Fruit fly (Drosophila melanogaster) whole organism, embryonic: ENCODE measurements around the gene Sec5.
A peak's percentile ranks its signal among the peaks of the same experiment; 100 is the strongest.

ENCODE experiments used
- Atf-2 ChIP-seq: fragments of 200-800 bp; sonication (Bioruptor generic); optimal IDR thresholded peaks from 2 replicates; lab custom pipeline; 2016; ENCODE audit warnings: missing biosample characterization, missing genetic modification characterization
- Blimp-1 ChIP-seq: fragments of 200-800 bp; sonication (Bioruptor generic); optimal IDR thresholded peaks from 3 replicates; lab custom pipeline; 2018; ENCODE audit warnings: missing biosample characterization, missing genetic modification characterization, mild to moderate bottlenecking, moderate library complexity, missing genetic modification reagents
- CG11085 ChIP-seq: fragments of 200-800 bp; sonication (Bioruptor generic); IDR thresholded peaks from 2 replicates; pipeline ENCODE4 v1.3.6; 2022; ENCODE audit warnings: missing biosample characterization, missing genetic modification characterization
- CG11398 ChIP-seq: fragments of 200-800 bp; sonication (Bioruptor generic); optimal IDR thresholded peaks from 2 replicates; lab custom pipeline; 2016; ENCODE audit warnings: missing biosample characterization, missing genetic modification characterization
- CG12236 ChIP-seq: fragments of 200-800 bp; sonication (Bioruptor generic); optimal IDR thresholded peaks from 2 replicates; lab custom pipeline; 2016; ENCODE audit warnings: missing biosample characterization, missing genetic modification characterization
- CG13424 ChIP-seq: fragments of 200-800 bp; sonication (Bioruptor generic); optimal IDR thresholded peaks from 2 replicates; lab custom pipeline; 2019; ENCODE audit warnings: missing biosample characterization, mild to moderate bottlenecking, missing genetic modification characterization, moderate library complexity
- CG14441 ChIP-seq: fragments of 200-800 bp; sonication (Bioruptor generic); IDR thresholded peaks from 2 replicates; pipeline ENCODE4 v1.3.6; 2022; ENCODE audit warnings: missing biosample characterization, missing genetic modification characterization
- CG2202 ChIP-seq: fragments of 200-800 bp; sonication (Bioruptor generic); optimal IDR thresholded peaks from 2 replicates; lab custom pipeline; 2018; ENCODE audit warnings: missing biosample characterization, mild to moderate bottlenecking, missing genetic modification characterization
- CG2875 ChIP-seq: fragments of 200-800 bp; sonication (Bioruptor generic); optimal IDR thresholded peaks from 2 replicates; lab custom pipeline; 2017; ENCODE audit warnings: missing biosample characterization, mild to moderate bottlenecking, missing genetic modification characterization, missing genetic modification reagents
- CG3281 ChIP-seq: fragments of 200-800 bp; sonication (Bioruptor generic); optimal IDR thresholded peaks from 3 replicates; lab custom pipeline; 2017; ENCODE audit warnings: missing biosample characterization, mild to moderate bottlenecking, missing genetic modification characterization
- CG33213 ChIP-seq: fragments of 200-800 bp; sonication (Bioruptor generic); optimal IDR thresholded peaks from 3 replicates; lab custom pipeline; 2016; ENCODE audit warnings: missing biosample characterization, missing genetic modification characterization
- CG4424 ChIP-seq: fragments of 200-800 bp; sonication (Bioruptor generic); optimal IDR thresholded peaks from 3 replicates; lab custom pipeline; 2016; ENCODE audit warnings: missing biosample characterization, missing genetic modification characterization
- CG4854 ChIP-seq: fragments of 200-800 bp; sonication (Bioruptor generic); optimal IDR thresholded peaks from 2 replicates; lab custom pipeline; 2016; ENCODE audit warnings: missing biosample characterization, missing genetic modification characterization, inconsistent platforms
- CG6175 ChIP-seq: fragments of 200-800 bp; sonication (Bioruptor generic); IDR thresholded peaks from 3 replicates; pipeline ENCODE4 v1.3.6; 2022; ENCODE audit warnings: missing biosample characterization, missing genetic modification characterization
- CG6854 ChIP-seq: fragments of 200-800 bp; sonication (Bioruptor generic); optimal IDR thresholded peaks from 3 replicates; lab custom pipeline; 2017; ENCODE audit warnings: missing biosample characterization, mild to moderate bottlenecking, missing genetic modification characterization
- CG7372 ChIP-seq: fragments of 200-800 bp; sonication (Bioruptor generic); IDR thresholded peaks from 2 replicates; pipeline ENCODE4 v1.3.6; 2022; ENCODE audit warnings: missing biosample characterization, missing genetic modification characterization
- CG7786 ChIP-seq: fragments of 200-800 bp; sonication (Bioruptor generic); optimal IDR thresholded peaks from 2 replicates; lab custom pipeline; 2016; ENCODE audit warnings: missing biosample characterization, missing genetic modification characterization
- Dll ChIP-seq: fragments of 200-800 bp; sonication (Bioruptor generic); IDR thresholded peaks from 4 replicates; pipeline ENCODE4 v1.3.6; 2022; ENCODE audit warnings: missing biosample characterization, missing genetic modification characterization; ENCODE audit not compliant: partially characterized antibody
- Doc3 ChIP-seq: fragments of 200-800 bp; sonication (Bioruptor generic); IDR thresholded peaks from 3 replicates; pipeline ENCODE4 v1.3.6; 2022; ENCODE audit warnings: missing biosample characterization, missing genetic modification characterization; ENCODE audit not compliant: partially characterized antibody
- E2f1 ChIP-seq: fragments of 200-800 bp; sonication (Bioruptor generic); IDR thresholded peaks from 2 replicates; pipeline ENCODE4 v1.3.6; 2022; ENCODE audit warnings: missing biosample characterization, missing genetic modification characterization
- Fer3 ChIP-seq: fragments of 200-800 bp; sonication (Bioruptor generic); optimal IDR thresholded peaks from 2 replicates; lab custom pipeline; 2018; ENCODE audit warnings: missing biosample characterization, mild to moderate bottlenecking, missing genetic modification characterization, moderate library complexity
- GATAe ChIP-seq: fragments of 200-800 bp; sonication (Bioruptor generic); conservative IDR thresholded peaks from 2 replicates; pipeline ENCODE4 v1.3.6; 2022; ENCODE audit warnings: missing biosample characterization, missing genetic modification characterization
- H15 ChIP-seq: fragments of 200-800 bp; sonication (Bioruptor generic); IDR thresholded peaks from 3 replicates; pipeline ENCODE4 v1.3.6; 2022; ENCODE audit warnings: missing biosample characterization, missing genetic modification characterization
- HHEX ChIP-seq: fragments of 200-800 bp; sonication (Bioruptor generic); optimal IDR thresholded peaks from 3 replicates; lab custom pipeline; 2017; ENCODE audit warnings: missing biosample characterization, mild to moderate bottlenecking, missing genetic modification characterization, missing genetic modification reagents
- HLH3B ChIP-seq: fragments of 200-800 bp; sonication (Bioruptor generic); IDR thresholded peaks from 2 replicates; pipeline ENCODE4 v1.3.6; 2022; ENCODE audit warnings: missing biosample characterization, missing genetic modification characterization
- HmgD ChIP-seq: fragments of 200-800 bp; sonication (Bioruptor generic); optimal IDR thresholded peaks from 3 replicates; lab custom pipeline; 2016; ENCODE audit warnings: missing biosample characterization, missing genetic modification characterization
- Hr3 ChIP-seq: fragments of 200-800 bp; sonication (Bioruptor generic); optimal IDR thresholded peaks from 3 replicates; lab custom pipeline; 2016; ENCODE audit warnings: missing biosample characterization, missing genetic modification characterization
- Hr51 ChIP-seq, 2 experiments: fragments of 200-800 bp; sonication (Bioruptor generic); optimal IDR thresholded peaks; 2 replicates in 1 of 2; 3 replicates in 1 of 2; lab custom pipeline; 2016 to 2018; ENCODE audit warnings: missing biosample characterization in 2 of 2, missing genetic modification characterization in 2 of 2, mild to moderate bottlenecking in 1 of 2, moderate library complexity in 1 of 2
- Hr78 ChIP-seq, 2 experiments: fragments of 200-800 bp in 1 of 2; fragments of >200 bp in 1 of 2; sonication (Bioruptor generic) in 1 of 2; optimal IDR thresholded peaks; 2 replicates each; lab custom pipeline; 2017 to 2019; ENCODE audit warnings: missing biosample characterization in 2 of 2, missing genetic modification characterization in 2 of 2, mild to moderate bottlenecking in 1 of 2, moderate library complexity in 1 of 2
- Lhr ChIP-seq: fragments of 200-800 bp; sonication (Bioruptor generic); optimal IDR thresholded peaks from 3 replicates; lab custom pipeline; 2017; ENCODE audit warnings: mild to moderate bottlenecking, missing biosample characterization, missing genetic modification reagents, missing genetic modification characterization
- Max ChIP-seq: fragments of 200-800 bp; sonication (Bioruptor generic); optimal IDR thresholded peaks from 2 replicates; lab custom pipeline; 2016; ENCODE audit warnings: missing biosample characterization, mild to moderate bottlenecking, missing genetic modification characterization
- NFAT ChIP-seq: fragments of 200-800 bp; sonication (Bioruptor generic); IDR thresholded peaks from 2 replicates; pipeline ENCODE4 v1.3.6; 2022; ENCODE audit warnings: missing biosample characterization, missing genetic modification characterization
- NK7.1 ChIP-seq: fragments of 200-800 bp; sonication (Bioruptor generic); optimal IDR thresholded peaks from 3 replicates; lab custom pipeline; 2016; ENCODE audit warnings: missing biosample characterization, missing genetic modification characterization
- Tbp ChIP-seq: fragments of >200 bp; optimal IDR thresholded peaks from 2 replicates; lab custom pipeline; 2018; ENCODE audit warnings: missing biosample characterization, missing genetic modification characterization
- corto ChIP-seq: fragments of 200-800 bp; sonication (Bioruptor generic); optimal IDR thresholded peaks from 2 replicates; lab custom pipeline; 2016; ENCODE audit warnings: missing biosample characterization, mild to moderate bottlenecking, missing genetic modification characterization, moderate library complexity
- dm ChIP-seq: fragments of 200-800 bp; sonication (Bioruptor generic); optimal IDR thresholded peaks from 3 replicates; lab custom pipeline; 2016; ENCODE audit warnings: missing biosample characterization, missing genetic modification characterization
- dpn ChIP-seq, 2 experiments: fragments of 200-800 bp; sonication (Bioruptor generic); optimal IDR thresholded peaks; 3 replicates each; lab custom pipeline; 2016; ENCODE audit warnings: missing biosample characterization in 2 of 2, missing genetic modification characterization in 2 of 2
- emc ChIP-seq: fragments of 200-800 bp; sonication (Bioruptor generic); optimal IDR thresholded peaks from 2 replicates; lab custom pipeline; 2016; ENCODE audit warnings: missing biosample characterization, missing genetic modification characterization
- fd102C ChIP-seq: fragments of 200-800 bp; sonication (Bioruptor generic); optimal IDR thresholded peaks from 2 replicates; lab custom pipeline; 2018; ENCODE audit warnings: missing biosample characterization, mild to moderate bottlenecking, missing genetic modification characterization, moderate library complexity
- fru ChIP-seq: fragments of >200 bp; optimal IDR thresholded peaks from 2 replicates; lab custom pipeline; 2017
- fu2 ChIP-seq: fragments of 200-800 bp; sonication (Bioruptor generic); optimal IDR thresholded peaks from 2 replicates; lab custom pipeline; 2016; ENCODE audit warnings: missing biosample characterization, missing genetic modification characterization
- gcm ChIP-seq: fragments of 200-800 bp; sonication (Bioruptor generic); optimal IDR thresholded peaks from 2 replicates; lab custom pipeline; 2019; ENCODE audit warnings: missing biosample characterization, mild to moderate bottlenecking, missing genetic modification characterization, moderate library complexity
- her ChIP-seq: fragments of 200-800 bp; sonication (Bioruptor generic); optimal IDR thresholded peaks from 2 replicates; lab custom pipeline; 2016; ENCODE audit warnings: missing biosample characterization, missing genetic modification characterization
- pan ChIP-seq, 4 experiments: fragments of >200 bp in 3 of 4; fragments of 200-800 bp in 1 of 4; sonication (Bioruptor generic) in 1 of 4; optimal IDR thresholded peaks in 3 of 4; IDR thresholded peaks in 1 of 4; 2 replicates each; pipeline versions ENCODE4 v1.3.6 to Lab custom; 2017 to 2022; ENCODE audit warnings: missing biosample characterization in 2 of 4, missing genetic modification characterization in 2 of 4, mixed read lengths in 1 of 4
- pfk ChIP-seq: fragments of 200-800 bp; sonication (Bioruptor generic); optimal IDR thresholded peaks from 2 replicates; lab custom pipeline; 2018; ENCODE audit warnings: missing biosample characterization, mild to moderate bottlenecking, missing genetic modification characterization, moderate library complexity
- pnt ChIP-seq: fragments of 200-800 bp; sonication (Bioruptor generic); optimal IDR thresholded peaks from 3 replicates; lab custom pipeline; 2016; ENCODE audit warnings: missing biosample characterization, missing genetic modification characterization
- rib ChIP-seq: fragments of 200-800 bp; sonication (Bioruptor generic); IDR thresholded peaks from 2 replicates; pipeline ENCODE4 v1.3.6; 2022; ENCODE audit warnings: missing biosample characterization, missing genetic modification characterization
- sc ChIP-seq, 3 experiments: fragments of >200 bp in 2 of 3; fragments of 200-800 bp in 1 of 3; sonication (Bioruptor generic) in 1 of 3; optimal IDR thresholded peaks; 2 replicates in 2 of 3; 3 replicates in 1 of 3; lab custom pipeline; 2017; ENCODE audit warnings: mild to moderate bottlenecking in 1 of 3, missing biosample characterization in 1 of 3, missing genetic modification characterization in 1 of 3, missing genetic modification reagents in 1 of 3
- sens ChIP-seq: fragments of 200-800 bp; sonication (Bioruptor generic); peaks from one replicate; lab custom pipeline; 2016; ENCODE audit warnings: missing biosample characterization, missing genetic modification characterization
- sim ChIP-seq: fragments of 200-800 bp; sonication (Bioruptor generic); IDR thresholded peaks from 2 replicates; pipeline ENCODE4 v1.3.6; 2022; ENCODE audit warnings: missing biosample characterization, missing genetic modification characterization

Gene Sec5

dm6 chr2L:3435086-3435485, 22.0 kb upstream of the Sec5 start (continued):
- TF ChIP-seq CG6175 (GFP tag; lab: Robert Waterston, UW) = no peak
- TF ChIP-seq Doc3 (GFP tag; lab: Robert Waterston, UW) = no peak
- no peak for TF ChIP-seq gcm (GFP tag; lab: Kevin White, UChicago)
- TF ChIP-seq Hr78 (GFP tag; optimal IDR thresholded peaks at IDR 0.05; lab: Kevin White, UChicago) = no peak
- peak; percentile 72 for TF ChIP-seq H15 (GFP tag; lab: Robert Waterston, UW)
- peak in 1 of 2 experiments; percentile 47 for TF ChIP-seq Hr51 (GFP tag; optimal IDR thresholded peaks at IDR 0.05; lab: Kevin White, UChicago)
- no peak for TF ChIP-seq NK7.1
- peak; percentile 85 for TF ChIP-seq sens
- TF ChIP-seq Blimp-1 (GFP tag; lab: Kevin White, UChicago) = peak; percentile 52
- no peak for TF ChIP-seq CG3281 (GFP tag; lab: Kevin White, UChicago)
- TF ChIP-seq CG6854 (GFP tag; lab: Kevin White, UChicago) = no peak
- no peak for TF ChIP-seq dm (GFP tag; lab: Kevin White, UChicago)
- TF ChIP-seq CG4424 (GFP tag; lab: Kevin White, UChicago) = peak; percentile 58
- no peak for TF ChIP-seq GATAe (GFP tag; lab: Robert Waterston, UW)
- TF ChIP-seq emc (GFP tag; lab: Kevin White, UChicago) = no peak
- TF ChIP-seq CG2875 (GFP tag; lab: Kevin White, UChicago) = peak; percentile 20
- TF ChIP-seq fru (lab: Kevin White, UChicago) = no peak
- no peak for TF ChIP-seq fd102C (GFP tag; lab: Kevin White, UChicago)
- TF ChIP-seq E2f1 (GFP tag; lab: Robert Waterston, UW) = peak; percentile 39; the same call in 1 of the 2 replicates
- TF ChIP-seq sc (optimal IDR thresholded peaks at IDR 0.05; lab: Kevin White, UChicago) = no peak
- TF ChIP-seq sc (GFP tag; optimal IDR thresholded peaks at IDR 0.05; lab: Kevin White, UChicago) = peak; percentile 2
- TF ChIP-seq dpn (GFP tag; optimal IDR thresholded peaks at IDR 0.05; lab: Kevin White, UChicago) = peak; percentile 6 to 18
- TF ChIP-seq Dll (GFP tag; lab: Robert Waterston, UW) = no peak
- TF ChIP-seq Tbp = no peak
- no peak for TF ChIP-seq HHEX (GFP tag; lab: Kevin White, UChicago)
- TF ChIP-seq her (GFP tag; lab: Kevin White, UChicago) = no peak
- TF ChIP-seq CG11398 = no peak
- no peak for TF ChIP-seq CG2202 (tag; lab: Kevin White, UChicago)
- no peak for TF ChIP-seq Lhr
- no peak for TF ChIP-seq rib (GFP tag; lab: Robert Waterston, UW)
- TF ChIP-seq CG7372 (GFP tag; lab: Robert Waterston, UW) = peak; percentile 34; the same call in 1 of the 2 replicates
- no peak for TF ChIP-seq corto (GFP tag; lab: Kevin White, UChicago)
- TF ChIP-seq pan (optimal IDR thresholded peaks at IDR 0.05; lab: Kevin White, UChicago) = no peak
- TF ChIP-seq pan (GFP tag; optimal IDR thresholded peaks at IDR 0.05 in 1 of 2, IDR thresholded peaks at IDR 0.05 in 1 of 2) = peak in 1 of 2 experiments; percentile 45
- 0 out of 2 replicates have a peak, but pooled peaks have one; percentile 29 for TF ChIP-seq CG14441 (GFP tag; lab: Robert Waterston, UW)
- TF ChIP-seq CG12236 (GFP tag; lab: Kevin White, UChicago) = no peak
- no peak for TF ChIP-seq Fer3 (tag; lab: Kevin White, UChicago)
- no peak for TF ChIP-seq Max (GFP tag; lab: Kevin White, UChicago)
- TF ChIP-seq pfk (GFP tag; lab: Kevin White, UChicago) = no peak
- TF ChIP-seq NFAT (GFP tag; lab: Robert Waterston, UW) = no peak
- no peak for TF ChIP-seq CG11085 (GFP tag; lab: Robert Waterston, UW)
- no peak for TF ChIP-seq sim (GFP tag; lab: Robert Waterston, UW)
- TF ChIP-seq HLH3B (GFP tag; lab: Robert Waterston, UW) = peak; percentile 78
- peak; percentile 33 for TF ChIP-seq Hr3
- no peak for TF ChIP-seq CG4854
- peak; percentile 39 for TF ChIP-seq CG13424 (tag; lab: Kevin White, UChicago)
- no peak for TF ChIP-seq Atf-2 (GFP tag; lab: Kevin White, UChicago)
- no peak for TF ChIP-seq fu2 (GFP tag; lab: Kevin White, UChicago)
- peak; percentile 13 for TF ChIP-seq pnt (GFP tag; lab: Kevin White, UChicago)
- TF ChIP-seq CG33213 = no peak
- TF ChIP-seq CG7786 = no peak
- TF ChIP-seq HmgD = no peak
